Fruit fly (Drosophila melanogaster) whole organism, embryonic: ENCODE measurements around the gene Uba5.

ENCODE experiments used
- Asciz ChIP-seq: fragments of 200-800 bp; sonication (Bioruptor generic); optimal IDR thresholded peaks from 2 replicates; lab custom pipeline; 2017; ENCODE audit warnings: missing biosample characterization, mild to moderate bottlenecking, missing genetic modification characterization, missing genetic modification reagents
- Atf3 ChIP-seq: fragments of 200-800 bp; sonication (Bioruptor generic); optimal IDR thresholded peaks from 3 replicates; lab custom pipeline; 2016; ENCODE audit warnings: missing biosample characterization, missing genetic modification characterization
- CG10209 ChIP-seq: fragments of 200-800 bp; sonication (Bioruptor generic); optimal IDR thresholded peaks from 3 replicates; lab custom pipeline; 2017; ENCODE audit warnings: missing biosample characterization, mild to moderate bottlenecking, missing genetic modification characterization, missing genetic modification reagents
- CG11504 ChIP-seq: fragments of 200-800 bp; sonication (Bioruptor generic); optimal IDR thresholded peaks from 3 replicates; lab custom pipeline; 2019; ENCODE audit warnings: missing biosample characterization, mild to moderate bottlenecking, missing genetic modification characterization, moderate library complexity
- CG11695 ChIP-seq: fragments of 200-800 bp; sonication (Bioruptor generic); IDR thresholded peaks from 3 replicates; pipeline ENCODE4 v1.3.6; 2022; ENCODE audit warnings: missing biosample characterization, missing genetic modification characterization
- CG11696 ChIP-seq: fragments of 200-800 bp; sonication (Bioruptor generic); IDR thresholded peaks from 2 replicates; pipeline ENCODE4 v1.3.6; 2022; ENCODE audit warnings: missing biosample characterization, missing genetic modification characterization
- CG12391 ChIP-seq: fragments of 200-800 bp; sonication (Bioruptor generic); optimal IDR thresholded peaks from 3 replicates; lab custom pipeline; 2018; ENCODE audit warnings: missing biosample characterization, mild to moderate bottlenecking, missing genetic modification characterization, moderate library complexity
- CG13894 ChIP-seq: fragments of 200-800 bp; sonication (Bioruptor generic); optimal IDR thresholded peaks from 3 replicates; lab custom pipeline; 2018; ENCODE audit warnings: missing biosample characterization, mild to moderate bottlenecking, missing genetic modification characterization, moderate library complexity
- CG16863 ChIP-seq: fragments of 200-800 bp; sonication (Bioruptor generic); optimal IDR thresholded peaks from 3 replicates; lab custom pipeline; 2016; ENCODE audit warnings: missing biosample characterization, missing genetic modification characterization
- CG17829 ChIP-seq: fragments of 200-800 bp; optimal IDR thresholded peaks from 2 replicates; lab custom pipeline; 2019; ENCODE audit warnings: missing biosample characterization, mild to moderate bottlenecking, missing genetic modification characterization, moderate library complexity
- CG2116 ChIP-seq: fragments of 200-800 bp; sonication (Bioruptor generic); optimal IDR thresholded peaks from 3 replicates; lab custom pipeline; 2018; ENCODE audit warnings: missing biosample characterization, mild to moderate bottlenecking, missing genetic modification characterization
- CG2712 ChIP-seq: fragments of 200-800 bp; optimal IDR thresholded peaks from 3 replicates; lab custom pipeline; 2019; ENCODE audit warnings: missing biosample characterization, mild to moderate bottlenecking, missing genetic modification characterization, moderate library complexity
- CG31365 ChIP-seq: fragments of 200-800 bp; sonication (Bioruptor generic); optimal IDR thresholded peaks from 2 replicates; lab custom pipeline; 2018; ENCODE audit warnings: missing biosample characterization, mild to moderate bottlenecking, missing genetic modification characterization
- CG32532 ChIP-seq: fragments of 200-800 bp; sonication (Bioruptor generic); IDR thresholded peaks from 2 replicates; pipeline ENCODE4 v1.3.6; 2022; ENCODE audit warnings: missing biosample characterization, missing genetic modification characterization
- CG32772 ChIP-seq: fragments of 200-800 bp; sonication (Bioruptor generic); IDR thresholded peaks from 2 replicates; pipeline ENCODE4 v1.3.6; 2022; ENCODE audit warnings: missing biosample characterization, missing genetic modification characterization
- CG34224 ChIP-seq: fragments of 200-800 bp; sonication (Bioruptor generic); IDR thresholded peaks from 3 replicates; pipeline ENCODE4 v1.3.6; 2022; ENCODE audit warnings: missing biosample characterization, missing genetic modification characterization; ENCODE audit not compliant: partially characterized antibody
- CG34422 ChIP-seq: fragments of 200-800 bp; sonication (Bioruptor generic); IDR thresholded peaks from 3 replicates; pipeline ENCODE4 v1.3.6; 2022; ENCODE audit warnings: missing biosample characterization, missing genetic modification characterization
- CG4282 ChIP-seq: fragments of 200-800 bp; sonication (Bioruptor generic); optimal IDR thresholded peaks from 2 replicates; lab custom pipeline; 2016; ENCODE audit warnings: missing biosample characterization, missing genetic modification characterization
- CG4404 ChIP-seq: fragments of 200-800 bp; sonication (Bioruptor generic); IDR thresholded peaks from 2 replicates; pipeline ENCODE4 v1.3.6; 2022; ENCODE audit warnings: missing biosample characterization, missing genetic modification characterization
- CG6683 ChIP-seq: fragments of 200-800 bp; sonication (Bioruptor generic); optimal IDR thresholded peaks from 2 replicates; lab custom pipeline; 2017; ENCODE audit warnings: missing biosample characterization, mild to moderate bottlenecking, missing genetic modification characterization, missing genetic modification reagents
- CG7786 ChIP-seq: fragments of 200-800 bp; sonication (Bioruptor generic); optimal IDR thresholded peaks from 2 replicates; lab custom pipeline; 2016; ENCODE audit warnings: missing biosample characterization, missing genetic modification characterization
- CG8478 ChIP-seq: fragments of >200 bp; optimal IDR thresholded peaks from 2 replicates; lab custom pipeline; 2018
- CG9932 ChIP-seq: fragments of 200-800 bp; sonication (Bioruptor generic); IDR thresholded peaks from 2 replicates; pipeline ENCODE4 v1.3.6; 2022; ENCODE audit warnings: missing biosample characterization, missing genetic modification characterization
- Deaf1 ChIP-seq: fragments of 200-800 bp; optimal IDR thresholded peaks from 3 replicates; lab custom pipeline; 2019; ENCODE audit warnings: missing biosample characterization, mild to moderate bottlenecking, missing genetic modification characterization, moderate library complexity
- Dip2 ChIP-seq: fragments of 200-800 bp; sonication (Bioruptor generic); IDR thresholded peaks from 2 replicates; pipeline ENCODE4 v1.3.6; 2022; ENCODE audit warnings: missing biosample characterization, missing genetic modification characterization
- HHEX ChIP-seq: fragments of 200-800 bp; sonication (Bioruptor generic); optimal IDR thresholded peaks from 3 replicates; lab custom pipeline; 2017; ENCODE audit warnings: missing biosample characterization, mild to moderate bottlenecking, missing genetic modification characterization, missing genetic modification reagents
- HmgD ChIP-seq: fragments of 200-800 bp; sonication (Bioruptor generic); optimal IDR thresholded peaks from 3 replicates; lab custom pipeline; 2016; ENCODE audit warnings: missing biosample characterization, missing genetic modification characterization
- Hr78 ChIP-seq, 2 experiments: fragments of 200-800 bp in 1 of 2; fragments of >200 bp in 1 of 2; sonication (Bioruptor generic) in 1 of 2; optimal IDR thresholded peaks; 2 replicates each; lab custom pipeline; 2017 to 2019; ENCODE audit warnings: missing biosample characterization in 2 of 2, missing genetic modification characterization in 2 of 2, mild to moderate bottlenecking in 1 of 2, moderate library complexity in 1 of 2
- Jarid2 ChIP-seq: fragments of 200-800 bp; sonication (Bioruptor generic); optimal IDR thresholded peaks from 3 replicates; lab custom pipeline; 2017; ENCODE audit warnings: mild to moderate bottlenecking, missing biosample characterization, missing genetic modification reagents, missing genetic modification characterization
- Lpt ChIP-seq: fragments of >200 bp; optimal IDR thresholded peaks from 2 replicates; lab custom pipeline; 2018; ENCODE audit warnings: missing biosample characterization, missing genetic modification characterization
- Oaz ChIP-seq: fragments of 200-800 bp; sonication (Bioruptor generic); IDR thresholded peaks from 2 replicates; pipeline ENCODE4 v1.3.6; 2022; ENCODE audit warnings: missing biosample characterization, missing genetic modification characterization
- Pdp1 ChIP-seq, 2 experiments: fragments of 200-800 bp; sonication (Bioruptor generic); optimal IDR thresholded peaks; 3 replicates each; lab custom pipeline; 2016; ENCODE audit warnings: missing biosample characterization in 2 of 2, missing genetic modification characterization in 2 of 2, mild to moderate bottlenecking in 1 of 2, moderate library complexity in 1 of 2
- Side ChIP-seq: fragments of 200-800 bp; sonication (Bioruptor generic); optimal IDR thresholded peaks from 2 replicates; lab custom pipeline; 2016; ENCODE audit warnings: missing biosample characterization, missing genetic modification characterization
- Sox102F ChIP-seq: fragments of 200-800 bp; sonication (Bioruptor generic); optimal IDR thresholded peaks from 2 replicates; lab custom pipeline; 2018; ENCODE audit warnings: missing biosample characterization, mild to moderate bottlenecking, missing genetic modification characterization, moderate library complexity
- abd-A ChIP-seq: fragments of 200-800 bp; sonication (Bioruptor generic); optimal IDR thresholded peaks from 3 replicates; lab custom pipeline; 2019; ENCODE audit warnings: missing biosample characterization, mild to moderate bottlenecking, missing genetic modification characterization, moderate library complexity
- al ChIP-seq: fragments of 200-800 bp; sonication (Bioruptor generic); IDR thresholded peaks from 2 replicates; pipeline ENCODE4 v1.3.6; 2022; ENCODE audit warnings: missing biosample characterization, missing genetic modification characterization
- cad ChIP-seq: fragments of >200 bp; optimal IDR thresholded peaks from 2 replicates; lab custom pipeline; 2017; ENCODE audit warnings: missing biosample characterization, missing genetic modification characterization
- chif ChIP-seq, 2 experiments: fragments of 200-800 bp; sonication (Bioruptor generic); optimal IDR thresholded peaks; 3 replicates each; lab custom pipeline; 2016; ENCODE audit warnings: missing biosample characterization in 2 of 2, missing genetic modification characterization in 2 of 2
- chn ChIP-seq: fragments of 200-800 bp; sonication (Bioruptor generic); optimal IDR thresholded peaks from 2 replicates; lab custom pipeline; 2016; ENCODE audit warnings: missing biosample characterization, missing genetic modification characterization
- dysf ChIP-seq: fragments of 200-800 bp; sonication (Bioruptor generic); IDR thresholded peaks from 3 replicates; pipeline ENCODE4 v1.3.6; 2022; ENCODE audit warnings: missing biosample characterization, missing genetic modification characterization
- ftz-f1 ChIP-seq: fragments of 200-800 bp; sonication (Bioruptor generic); optimal IDR thresholded peaks from 2 replicates; lab custom pipeline; 2016; ENCODE audit warnings: missing biosample characterization, missing genetic modification characterization
- hb ChIP-seq: fragments of 200-800 bp; sonication (Bioruptor generic); IDR thresholded peaks from 3 replicates; pipeline ENCODE4 v1.3.6; 2022; ENCODE audit warnings: missing biosample characterization, missing genetic modification characterization; ENCODE audit not compliant: partially characterized antibody
- hth ChIP-seq: fragments of >200 bp; optimal IDR thresholded peaks from 2 replicates; lab custom pipeline; 2017; ENCODE audit warnings: inconsistent platforms
- insv ChIP-seq, 2 experiments: fragments of 200-800 bp; sonication (Bioruptor generic); optimal IDR thresholded peaks; 3 replicates each; lab custom pipeline; 2016 to 2018; ENCODE audit warnings: missing biosample characterization in 2 of 2, missing genetic modification characterization in 2 of 2
- jumu ChIP-seq: fragments of 200-800 bp; sonication (Bioruptor generic); optimal IDR thresholded peaks from 3 replicates; lab custom pipeline; 2016; ENCODE audit warnings: missing biosample characterization, missing genetic modification characterization
- p53 ChIP-seq: fragments of 200-800 bp; sonication (Bioruptor generic); optimal IDR thresholded peaks from 2 replicates; lab custom pipeline; 2016; ENCODE audit warnings: missing biosample characterization, missing genetic modification characterization
- pzg ChIP-seq: fragments of 200-800 bp; sonication (Bioruptor generic); optimal IDR thresholded peaks from 3 replicates; lab custom pipeline; 2018; ENCODE audit warnings: missing biosample characterization, mild to moderate bottlenecking, missing genetic modification characterization, moderate library complexity
- sqz ChIP-seq: fragments of 200-800 bp; sonication (Bioruptor generic); optimal IDR thresholded peaks from 3 replicates; lab custom pipeline; 2018; ENCODE audit warnings: missing biosample characterization, mild to moderate bottlenecking, missing genetic modification characterization
- stc ChIP-seq: fragments of 200-800 bp; sonication (Bioruptor generic); IDR thresholded peaks from 2 replicates; pipeline ENCODE4 v1.3.6; 2022; ENCODE audit warnings: missing biosample characterization, missing genetic modification characterization
- trh ChIP-seq: fragments of 200-800 bp; sonication (Bioruptor generic); optimal IDR thresholded peaks from 2 replicates; lab custom pipeline; 2016; ENCODE audit warnings: missing biosample characterization, missing genetic modification characterization
- vfl ChIP-seq: fragments of 200-800 bp; sonication (Bioruptor generic); optimal IDR thresholded peaks from 2 replicates; lab custom pipeline; 2016; ENCODE audit warnings: missing biosample characterization, missing genetic modification characterization
- wdn ChIP-seq: fragments of 200-800 bp; sonication (Bioruptor generic); IDR thresholded peaks from 2 replicates; pipeline ENCODE4 v1.3.6; 2022; ENCODE audit warnings: missing biosample characterization, missing genetic modification characterization

The Uba5 gene

DNA sequence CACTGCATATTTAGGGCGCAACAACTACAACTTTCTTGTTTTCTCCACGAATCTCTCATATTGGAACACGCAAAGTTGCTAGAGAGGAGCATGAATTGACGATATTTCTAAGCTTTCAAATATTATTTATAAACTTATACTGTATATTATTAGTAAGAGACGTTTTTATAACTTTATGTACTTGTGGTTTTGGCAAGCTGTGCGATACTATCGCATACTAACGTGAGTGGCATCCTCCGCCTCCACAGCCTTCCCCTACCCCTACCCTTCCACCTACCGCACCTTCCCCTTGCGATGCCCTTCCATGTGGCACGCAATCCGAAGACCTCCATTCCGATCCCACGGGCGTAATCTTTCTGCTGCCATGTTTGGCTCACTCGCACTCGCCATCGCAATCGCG is 15.0 kb upstream of the Uba5 start (continued):
- TF ChIP-seq CG34224 (GFP tag; lab: Robert Waterston, UW) (no peak), CG32772 (GFP tag; lab: Robert Waterston, UW) (peak; percentile 55), CG8478 (lab: Kevin White, UChicago) (no peak), Jarid2 (no peak), vfl (no peak), Hr78 (GFP tag; optimal IDR thresholded peaks at IDR 0.05; lab: Kevin White, UChicago) (no peak), sqz (no peak), CG2712 (tag; lab: Kevin White, UChicago) (no peak), CG11695 (GFP tag; lab: Robert Waterston, UW) (no peak), trh (GFP tag; lab: Kevin White, UChicago) (no peak), jumu (GFP tag; lab: Kevin White, UChicago) (no peak), CG2116 (no peak), Asciz (GFP tag; lab: Kevin White, UChicago) (no peak), HHEX (GFP tag; lab: Kevin White, UChicago) (no peak), Deaf1 (tag; lab: Kevin White, UChicago) (no peak), CG17829 (tag; lab: Kevin White, UChicago) (no peak), pzg (GFP tag; lab: Kevin White, UChicago) (no peak), Oaz (no peak), CG13894 (tag; lab: Kevin White, UChicago) (no peak), ftz-f1 (GFP tag; lab: Kevin White, UChicago) (no peak), Dip2 (GFP tag; lab: Robert Waterston, UW) (no peak), Atf3 (no peak), Side (no peak), CG31365 (tag; lab: Kevin White, UChicago) (no peak), al (GFP tag; lab: Robert Waterston, UW) (peak; percentile 14; the same call in 1 of the 2 replicates), Pdp1 (GFP tag; optimal IDR thresholded peaks at IDR 0.05; lab: Kevin White, UChicago) (no peak), CG11504 (tag; lab: Kevin White, UChicago) (peak; percentile 33), chif (GFP tag; optimal IDR thresholded peaks at IDR 0.05; lab: Kevin White, UChicago) (no peak), abd-A (tag; lab: Kevin White, UChicago) (no peak), CG16863 (GFP tag; lab: Kevin White, UChicago) (no peak), HmgD (GFP tag; lab: Kevin White, UChicago) (no peak), CG34422 (GFP tag; lab: Robert Waterston, UW) (peak; percentile 38; the same call in 1 of the 3 replicates), CG4404 (no peak), CG10209 (GFP tag; lab: Kevin White, UChicago) (no peak), CG4282 (GFP tag; lab: Kevin White, UChicago) (no peak), cad (no peak), CG11696 (GFP tag; lab: Robert Waterston, UW) (no peak), Lpt (GFP tag; lab: Kevin White, UChicago) (no peak), Sox102F (GFP tag; lab: Kevin White, UChicago) (peak; percentile 12), stc (peak; percentile 36; the same call in 1 of the 2 replicates), CG32532 (peak; percentile 34; the same call in 1 of the 2 replicates), CG7786 (GFP tag; lab: Kevin White, UChicago) (no peak), insv (GFP tag; optimal IDR thresholded peaks at IDR 0.05; lab: Kevin White, UChicago) (no peak), wdn (no peak), CG6683 (GFP tag; lab: Kevin White, UChicago) (no peak), dysf (GFP tag; lab: Robert Waterston, UW) (peak; percentile 34; the same call in 2 of the 3 replicates), hb (GFP tag; lab: Robert Waterston, UW) (no peak), p53 (GFP tag; lab: Kevin White, UChicago) (no peak), CG9932 (GFP tag; lab: Robert Waterston, UW) (peak; percentile 43), chn (GFP tag; lab: Kevin White, UChicago) (no peak), CG12391 (no peak), hth (lab: Kevin White, UChicago) (no peak)
